Fruit fly (Drosophila melanogaster) whole organism, pupa: ENCODE data around the gene CG12182.
A peak's percentile ranks its signal among the peaks of the same experiment; 100 is the strongest.

ENCODE experiments used
- CG10348 ChIP-seq: fragments of 200-800 bp; sonication (Bioruptor generic); IDR thresholded peaks from 2 replicates; pipeline ENCODE4 v1.3.6; 2022; ENCODE audit warnings: missing biosample characterization, missing genetic modification characterization
- CG12605 ChIP-seq: fragments of 200-800 bp; sonication (Bioruptor generic); IDR thresholded peaks from 2 replicates; pipeline ENCODE4 v1.3.6; 2022; ENCODE audit warnings: missing biosample characterization, missing genetic modification characterization
- CG13204 ChIP-seq: fragments of 200-800 bp; sonication (Bioruptor generic); optimal IDR thresholded peaks from 2 replicates; lab custom pipeline; 2018; ENCODE audit warnings: missing biosample characterization, mild to moderate bottlenecking, missing genetic modification characterization, moderate library complexity
- CG14655 ChIP-seq: fragments of 200-800 bp; sonication (Bioruptor generic); optimal IDR thresholded peaks from 3 replicates; lab custom pipeline; 2017; ENCODE audit warnings: mild to moderate bottlenecking, missing biosample characterization, missing genetic modification reagents, missing genetic modification characterization
- CG15710 ChIP-seq: fragments of 200-800 bp; sonication (Bioruptor generic); optimal IDR thresholded peaks from 2 replicates; lab custom pipeline; 2018; ENCODE audit warnings: missing biosample characterization, mild to moderate bottlenecking, missing genetic modification characterization, moderate library complexity
- CG17806 ChIP-seq: fragments of 200-800 bp; sonication (Bioruptor generic); optimal IDR thresholded peaks from 2 replicates; lab custom pipeline; 2018; ENCODE audit warnings: missing biosample characterization, mild to moderate bottlenecking, missing genetic modification characterization, moderate library complexity
- CG32121 ChIP-seq: fragments of 200-800 bp; sonication (Bioruptor generic); IDR thresholded peaks from 2 replicates; pipeline ENCODE4 v1.3.6; 2022; ENCODE audit warnings: missing biosample characterization, missing genetic modification characterization
- CG34367 ChIP-seq: fragments of 200-800 bp; sonication (Bioruptor generic); optimal IDR thresholded peaks from 2 replicates; lab custom pipeline; 2018; ENCODE audit warnings: missing biosample characterization, mild to moderate bottlenecking, missing genetic modification characterization
- CG4496 ChIP-seq: fragments of 200-800 bp; sonication (Bioruptor generic); IDR thresholded peaks from 3 replicates; pipeline ENCODE4 v1.3.6; 2022; ENCODE audit warnings: missing biosample characterization, missing genetic modification characterization
- CG8159 ChIP-seq: fragments of 200-800 bp; sonication (Bioruptor generic); optimal IDR thresholded peaks from 3 replicates; lab custom pipeline; 2018; ENCODE audit warnings: missing biosample characterization, mild to moderate bottlenecking, missing genetic modification characterization, moderate library complexity
- CG8301 ChIP-seq: fragments of 200-800 bp; sonication (Bioruptor generic); optimal IDR thresholded peaks from 2 replicates; lab custom pipeline; 2018; ENCODE audit warnings: missing biosample characterization, mild to moderate bottlenecking, missing genetic modification characterization
- CG9948 ChIP-seq: fragments of 200-800 bp; sonication (Bioruptor generic); optimal IDR thresholded peaks from 2 replicates; lab custom pipeline; 2018; ENCODE audit warnings: missing biosample characterization, mild to moderate bottlenecking, missing genetic modification characterization, moderate library complexity
- D1 ChIP-seq: fragments of 200-800 bp; sonication (Bioruptor generic); optimal IDR thresholded peaks from 2 replicates; lab custom pipeline; 2018; ENCODE audit warnings: missing biosample characterization, mild to moderate bottlenecking, missing genetic modification characterization, moderate library complexity
- EcR ChIP-seq: fragments of 200-800 bp; sonication (Bioruptor generic); optimal IDR thresholded peaks from 3 replicates; lab custom pipeline; 2019; ENCODE audit warnings: missing biosample characterization, missing genetic modification characterization, mild to moderate bottlenecking, moderate library complexity, missing genetic modification reagents
- Ets98B ChIP-seq: fragments of 200-800 bp; sonication (Bioruptor generic); IDR thresholded peaks from 2 replicates; pipeline ENCODE4 v1.3.6; 2022; ENCODE audit warnings: missing biosample characterization, missing genetic modification characterization
- Pif1A ChIP-seq: fragments of 200-800 bp; sonication (Bioruptor generic); optimal IDR thresholded peaks from 3 replicates; lab custom pipeline; 2016; ENCODE audit warnings: missing biosample characterization, missing genetic modification characterization
- Pif1B ChIP-seq: fragments of 200-800 bp; sonication (Bioruptor generic); optimal IDR thresholded peaks from 3 replicates; lab custom pipeline; 2016; ENCODE audit warnings: missing biosample characterization, missing genetic modification characterization
- Snoo ChIP-seq: fragments of 200-800 bp; sonication (Bioruptor generic); optimal IDR thresholded peaks from 3 replicates; lab custom pipeline; 2017; ENCODE audit warnings: missing biosample characterization, mild to moderate bottlenecking, missing genetic modification characterization, inconsistent platforms
- fd96Ca ChIP-seq: fragments of 200-800 bp; sonication (Bioruptor generic); IDR thresholded peaks from 3 replicates; pipeline ENCODE4 v1.3.6; 2022; ENCODE audit warnings: missing biosample characterization, missing genetic modification characterization
- gl ChIP-seq: fragments of 200-800 bp; sonication (Bioruptor generic); optimal IDR thresholded peaks from 2 replicates; lab custom pipeline; 2018; ENCODE audit warnings: missing biosample characterization, mild to moderate bottlenecking, missing genetic modification characterization
- rn ChIP-seq: fragments of 200-800 bp; sonication (Bioruptor generic); IDR thresholded peaks from 2 replicates; pipeline ENCODE4 v1.3.6; 2022; ENCODE audit warnings: missing biosample characterization, missing genetic modification characterization

Gene CG12182

DNA sequence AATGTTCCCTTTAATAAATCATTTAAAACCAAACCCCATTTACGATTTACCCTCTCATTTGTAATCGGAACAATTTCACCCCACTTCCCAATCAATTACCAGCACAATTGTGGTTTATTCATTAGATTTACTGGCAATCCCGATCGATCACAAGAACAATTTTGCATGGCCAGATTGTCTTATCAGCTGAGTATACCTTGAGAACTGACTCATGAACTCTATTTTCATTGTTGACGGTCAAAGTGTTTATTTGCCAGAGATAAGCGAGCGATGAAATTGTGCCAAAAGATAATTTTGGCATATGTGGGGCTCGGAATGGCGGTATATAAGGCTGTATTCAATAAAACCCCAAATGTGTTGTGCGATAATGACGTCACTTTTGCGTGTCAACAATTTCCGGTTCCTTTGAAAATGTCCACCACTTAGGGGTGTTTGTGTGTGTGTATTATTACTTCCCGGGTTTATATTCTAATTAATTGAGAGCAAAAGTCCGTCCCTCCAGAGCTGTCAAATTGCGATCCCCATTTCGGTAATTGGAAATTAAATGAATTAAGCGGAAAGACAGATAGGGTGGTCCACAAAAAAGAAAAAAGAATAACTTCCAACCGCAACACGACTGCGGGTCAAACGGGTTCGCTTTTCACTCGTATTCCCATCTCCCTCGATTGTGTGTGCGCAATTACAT, 26.3 kb downstream of the CG12182 start:
- peak; percentile 75 for TF ChIP-seq EcR
- TF ChIP-seq CG32121 (GFP tag; lab: Robert Waterston, UW) = no peak

DNA sequence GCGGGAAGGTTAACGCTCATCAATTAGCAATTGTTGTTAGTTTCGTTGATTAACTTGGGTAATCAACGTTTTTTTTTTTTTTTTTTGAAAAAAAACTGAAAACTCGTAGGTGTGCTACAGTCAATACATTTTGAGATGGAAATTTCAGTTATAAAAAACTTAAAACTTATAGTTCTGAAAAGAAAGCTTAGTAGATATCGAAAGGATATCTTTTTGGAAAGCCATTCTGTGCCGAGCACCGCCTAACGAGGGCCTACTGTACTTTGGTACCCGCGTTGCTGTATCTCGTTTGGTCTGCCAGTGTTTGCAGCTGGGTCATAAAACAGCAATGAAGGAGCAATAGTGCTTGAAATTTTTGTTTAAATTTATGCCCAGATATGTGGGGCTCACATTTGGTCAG, 27.4 kb downstream of the CG12182 start:
- TF ChIP-seq CG17806 (no peak), rn (GFP tag; lab: Robert Waterston, UW) (peak; percentile 53), Pif1B (peak; percentile 31), Ets98B (GFP tag; lab: Robert Waterston, UW) (peak; percentile 83), CG12605 (GFP tag; lab: Robert Waterston, UW) (peak; percentile 40), Pif1A (GFP tag; lab: Kevin White, UChicago) (peak; percentile 57), CG10348 (GFP tag; lab: Robert Waterston, UW) (no peak), fd96Ca (GFP tag; lab: Robert Waterston, UW) (peak; percentile 89), CG4496 (GFP tag; lab: Robert Waterston, UW) (peak; percentile 83), CG9948 (tag; lab: Kevin White, UChicago) (no peak), CG8159 (no peak), EcR (no peak), Snoo (tag; lab: Kevin White, UChicago) (no peak), CG8301 (tag; lab: Kevin White, UChicago) (peak; percentile 24), CG15710 (tag; lab: Kevin White, UChicago) (no peak), CG34367 (tag; lab: Kevin White, UChicago) (no peak), CG32121 (GFP tag; lab: Robert Waterston, UW) (peak; percentile 86), CG14655 (GFP tag; lab: Kevin White, UChicago) (peak; percentile 32)

DNA sequence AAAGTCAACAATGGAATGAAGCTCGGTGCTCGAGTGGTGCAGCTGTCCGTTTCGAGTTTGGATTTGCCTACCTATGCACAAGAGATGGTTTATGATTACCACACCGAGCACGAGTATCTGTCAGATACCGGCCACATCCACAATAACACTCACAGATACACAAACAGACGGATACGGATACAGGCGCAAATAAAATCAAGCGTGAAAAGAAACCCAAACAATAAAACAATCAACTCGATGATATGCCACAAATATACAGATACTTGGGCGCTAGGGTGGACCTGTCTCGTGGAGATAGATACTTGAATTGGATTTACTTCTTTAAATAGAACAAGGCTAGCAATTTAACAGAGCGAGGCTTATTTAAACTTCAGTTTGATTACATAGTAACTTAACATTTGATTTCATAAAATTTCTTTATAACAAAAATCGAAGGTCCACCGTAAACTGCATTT, 29.1 kb downstream of the CG12182 start:
- peak; percentile 63 for TF ChIP-seq CG9948 (tag; lab: Kevin White, UChicago)
- TF ChIP-seq CG12605 (GFP tag; lab: Robert Waterston, UW) = peak; percentile 80
- no peak for TF ChIP-seq rn (GFP tag; lab: Robert Waterston, UW)
- TF ChIP-seq CG15710 (tag; lab: Kevin White, UChicago) = peak; percentile 72
- TF ChIP-seq Ets98B (GFP tag; lab: Robert Waterston, UW) = peak; percentile 81
- TF ChIP-seq CG10348 (GFP tag; lab: Robert Waterston, UW) = no peak
- TF ChIP-seq CG8159 = peak; percentile 98
- peak; percentile 68 for TF ChIP-seq CG17806
- peak; percentile 67 for TF ChIP-seq CG8301 (tag; lab: Kevin White, UChicago)
- TF ChIP-seq CG4496 (GFP tag; lab: Robert Waterston, UW) = peak; percentile 90
- no peak for TF ChIP-seq D1 (tag; lab: Kevin White, UChicago)
- TF ChIP-seq Pif1A (GFP tag; lab: Kevin White, UChicago) = peak; percentile 89
- TF ChIP-seq CG13204 (GFP tag; lab: Kevin White, UChicago) = no peak
- TF ChIP-seq CG34367 (tag; lab: Kevin White, UChicago) = peak; percentile 62
- peak; percentile 93 for TF ChIP-seq Pif1B
- peak; percentile 75 for TF ChIP-seq Snoo (tag; lab: Kevin White, UChicago)
- TF ChIP-seq gl (tag; lab: Kevin White, UChicago) = peak; percentile 22
- TF ChIP-seq fd96Ca (GFP tag; lab: Robert Waterston, UW) = peak; percentile 71; the same call in 2 of the 3 replicates
- peak; percentile 74; the same call in 1 of the 2 replicates for TF ChIP-seq CG32121 (GFP tag; lab: Robert Waterston, UW)
- TF ChIP-seq CG14655 (GFP tag; lab: Kevin White, UChicago) = peak; percentile 71
- peak; percentile 55 for TF ChIP-seq EcR

DNA sequence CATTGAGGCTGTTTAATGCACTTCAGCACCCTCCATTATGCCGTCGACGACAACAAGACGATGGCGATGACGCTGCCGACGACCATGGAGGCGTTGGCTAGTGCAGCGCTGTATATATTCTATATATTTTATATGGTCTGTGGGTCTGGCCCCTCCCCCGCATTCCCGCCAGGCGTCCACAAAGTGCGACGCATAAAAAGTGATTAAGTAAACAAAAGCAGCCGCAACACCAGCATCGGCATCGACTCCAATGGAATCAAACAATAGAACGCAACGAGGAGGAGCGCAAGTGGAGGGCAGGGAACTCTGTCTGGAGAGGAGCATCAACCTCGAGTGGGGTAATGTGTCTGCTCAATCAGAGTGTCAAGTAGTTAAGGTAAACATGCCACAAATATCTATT, 31.1 kb downstream of the CG12182 start:
- TF ChIP-seq D1 (tag; lab: Kevin White, UChicago) = no peak
- no peak for TF ChIP-seq rn (GFP tag; lab: Robert Waterston, UW)
- TF ChIP-seq CG12605 (GFP tag; lab: Robert Waterston, UW) = no peak
- peak; percentile 20 for TF ChIP-seq CG8159
- TF ChIP-seq gl (tag; lab: Kevin White, UChicago) = peak; percentile 20
- peak; percentile 75 for TF ChIP-seq CG13204 (GFP tag; lab: Kevin White, UChicago)
- no peak for TF ChIP-seq CG4496 (GFP tag; lab: Robert Waterston, UW)
- no peak for TF ChIP-seq Ets98B (GFP tag; lab: Robert Waterston, UW)
- peak; percentile 98 for TF ChIP-seq EcR
- peak; percentile 7 for TF ChIP-seq Pif1B
- no peak for TF ChIP-seq Pif1A (GFP tag; lab: Kevin White, UChicago)
- TF ChIP-seq fd96Ca (GFP tag; lab: Robert Waterston, UW) = peak; percentile 42; the same call in 1 of the 3 replicates

DNA sequence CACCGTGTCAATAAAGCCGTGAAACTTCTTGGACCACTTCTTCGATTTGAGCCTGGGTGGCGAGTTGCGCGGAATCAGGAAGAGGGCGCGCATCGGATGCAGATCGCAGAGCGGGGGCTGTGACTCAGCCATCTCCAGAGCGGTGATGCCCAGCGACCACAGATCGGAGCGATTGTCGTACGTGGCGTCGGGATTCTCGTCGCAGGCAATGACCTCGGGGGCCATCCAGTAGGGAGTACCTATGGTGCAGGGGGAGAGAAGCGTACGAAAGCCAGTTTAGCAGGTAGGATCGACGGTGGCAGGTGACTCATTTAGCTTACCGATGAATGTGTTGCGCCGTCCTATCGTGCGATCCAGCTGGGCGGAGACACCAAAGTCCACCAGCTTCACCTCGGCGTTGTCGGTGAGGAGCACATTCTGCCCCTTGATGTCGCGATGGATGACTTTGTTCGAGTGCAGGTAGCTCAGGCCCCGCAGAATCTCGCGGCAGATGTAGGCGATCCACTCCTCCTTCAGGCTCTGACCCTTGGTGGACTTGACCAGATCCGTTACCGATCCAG, 32.2 kb downstream of the CG12182 start:
- TF ChIP-seq D1 (tag; lab: Kevin White, UChicago) = no peak
- TF ChIP-seq EcR = peak; percentile 97
- TF ChIP-seq gl (tag; lab: Kevin White, UChicago) = peak; percentile 1
- TF ChIP-seq CG9948 (tag; lab: Kevin White, UChicago) = no peak
- TF ChIP-seq CG17806 = no peak
- no peak for TF ChIP-seq CG10348 (GFP tag; lab: Robert Waterston, UW)
- peak; percentile 44 for TF ChIP-seq CG13204 (GFP tag; lab: Kevin White, UChicago)

DNA sequence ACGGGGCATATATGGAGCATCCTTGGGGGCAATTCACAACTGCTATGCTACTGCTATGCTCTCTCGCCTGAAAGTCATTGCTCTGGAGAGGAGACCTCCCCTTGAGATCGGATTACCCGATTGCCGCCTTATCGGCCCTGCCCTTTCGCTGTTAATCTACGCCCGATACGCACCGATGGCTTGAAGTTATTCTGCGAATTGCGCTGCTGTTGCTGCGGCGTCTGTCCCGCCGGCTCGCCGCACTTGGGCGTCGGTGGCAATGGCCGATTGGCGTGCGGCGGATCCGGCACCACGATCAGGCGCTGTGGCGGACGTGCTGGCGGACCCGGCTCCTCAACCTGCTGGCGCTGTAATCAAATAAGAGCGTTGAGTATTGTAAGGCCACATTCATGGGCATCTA, 33.4 kb downstream of the CG12182 start:
- TF ChIP-seq CG8301 (tag; lab: Kevin White, UChicago) (no peak), Pif1A (GFP tag; lab: Kevin White, UChicago) (no peak), EcR (peak; percentile 95), rn (GFP tag; lab: Robert Waterston, UW) (no peak), CG13204 (GFP tag; lab: Kevin White, UChicago) (peak; percentile 77)
